Worm (Caenorhabditis elegans) whole organism, midembryonic: ENCODE measurements around the gene nape-2.

Source experiments
- T22C8.4 ChIP-seq: fragments of 200-800 bp; sonication (Bioruptor generic); IDR thresholded peaks from 2 replicates; pipeline ENCODE4 v1.3.6; 2022; ENCODE audit warnings: missing genetic modification characterization, missing compliant biosample characterization
- cog-1 ChIP-seq: sonication (generic microtip); optimal IDR thresholded peaks from 2 replicates; lab custom pipeline; 2016; ENCODE audit warnings: missing genetic modification characterization, missing compliant biosample characterization
- flt-1 ChIP-seq: fragments of 200-800 bp; sonication (Bioruptor generic); IDR thresholded peaks from 2 replicates; pipeline ENCODE4 v1.3.6; 2022; ENCODE audit warnings: missing genetic modification characterization, missing compliant biosample characterization
- klf-2 ChIP-seq: fragments of 200-800 bp; sonication (Bioruptor generic); conservative IDR thresholded peaks from 2 replicates; pipeline ENCODE4 v1.3.6; 2022; ENCODE audit warnings: missing genetic modification reagents, missing genetic modification characterization, missing compliant biosample characterization
- med-1 ChIP-seq: sonication (generic microtip); optimal IDR thresholded peaks from 2 replicates; lab custom pipeline; 2017; ENCODE audit warnings: missing genetic modification characterization, mild to moderate bottlenecking, missing compliant biosample characterization, antibody characterized with exemption, missing genetic modification reagents; ENCODE audit not compliant: insufficient read depth
- ref-1 ChIP-seq: fragments of 200-800 bp; sonication (Bioruptor generic); conservative IDR thresholded peaks from 2 replicates; pipeline ENCODE4 v1.3.6; 2022; ENCODE audit warnings: missing genetic modification reagents, missing genetic modification characterization, missing compliant biosample characterization
- tab-1 ChIP-seq: fragments of 200-800 bp; sonication (Bioruptor generic); IDR thresholded peaks from 2 replicates; pipeline ENCODE4 v1.3.6; 2022; ENCODE audit warnings: missing genetic modification characterization, missing compliant biosample characterization
- ztf-23 ChIP-seq: fragments of 200-800 bp; sonication (Bioruptor generic); IDR thresholded peaks from 2 replicates; pipeline ENCODE4 v1.3.6; 2022; ENCODE audit warnings: missing genetic modification reagents, missing genetic modification characterization, missing compliant biosample characterization
- ztf-29 ChIP-seq: fragments of 200-800 bp; sonication (Bioruptor generic); IDR thresholded peaks from 2 replicates; pipeline ENCODE4 v1.3.6; 2022; ENCODE audit warnings: missing genetic modification reagents, missing genetic modification characterization, missing compliant biosample characterization

The nape-2 gene

ce11 chrIV:3738655-3739403 is at the start of gene nape-2:
Gene nape-2, minus strand, starts transcription at chrIV:3738925.
- TF ChIP-seq T22C8.4 (GFP tag; lab: Robert Waterston, UW) (peak; percentile 36; the same call in 1 of the 2 replicates), med-1 (GFP tag; lab: Kevin White, UChicago) (no peak)

- no peak for TF ChIP-seq klf-2 (GFP tag; lab: Robert Waterston, UW)
- no peak for TF ChIP-seq ztf-29
- no peak for TF ChIP-seq med-1 (GFP tag; lab: Kevin White, UChicago)
- TF ChIP-seq cog-1 (tag; lab: Kevin White, UChicago): no peak
- no peak for TF ChIP-seq tab-1 (GFP tag; lab: Robert Waterston, UW)
- no peak for TF ChIP-seq flt-1
- no peak for TF ChIP-seq T22C8.4 (GFP tag; lab: Robert Waterston, UW)
- no peak for TF ChIP-seq ref-1 (GFP tag; lab: Robert Waterston, UW)
- TF ChIP-seq ztf-23 (GFP tag; lab: Robert Waterston, UW): no peak
Observed at ce11 chrIV:3783910-3784309, 45.2 kb upstream of the nape-2 start, which contains the start of gene glct-6. Gene glct-6, plus strand, starts transcription at chrIV:3784210.

ce11 chrIV:3781539-3781938 is 42.8 kb upstream of the nape-2 start:
- TF ChIP-seq T22C8.4 (GFP tag; lab: Robert Waterston, UW) (no peak), ztf-23 (GFP tag; lab: Robert Waterston, UW) (no peak), med-1 (GFP tag; lab: Kevin White, UChicago) (no peak), ztf-29 (no peak), cog-1 (tag; lab: Kevin White, UChicago) (no peak), ref-1 (GFP tag; lab: Robert Waterston, UW) (no peak), tab-1 (GFP tag; lab: Robert Waterston, UW) (no peak)

ce11 chrIV:3774160-3774559 is 35.4 kb upstream of the nape-2 start:
- TF ChIP-seq klf-2 (GFP tag; lab: Robert Waterston, UW) (no peak), ref-1 (GFP tag; lab: Robert Waterston, UW) (no peak), ztf-29 (no peak), cog-1 (tag; lab: Kevin White, UChicago) (no peak), ztf-23 (GFP tag; lab: Robert Waterston, UW) (no peak), flt-1 (no peak), med-1 (GFP tag; lab: Kevin White, UChicago) (no peak), tab-1 (GFP tag; lab: Robert Waterston, UW) (no peak), T22C8.4 (GFP tag; lab: Robert Waterston, UW) (no peak)

ce11 chrIV:3771182-3771581 is 32.5 kb upstream of the nape-2 start:
- 0 out of 2 replicates have a peak, but pooled peaks have one; percentile 8 for TF ChIP-seq flt-1

- no peak for TF ChIP-seq tab-1 (GFP tag; lab: Robert Waterston, UW)
Observed at ce11 chrIV:3767749-3768148, 29.0 kb upstream of the nape-2 start.

- TF ChIP-seq med-1 (GFP tag; lab: Kevin White, UChicago): no peak
- TF ChIP-seq klf-2 (GFP tag; lab: Robert Waterston, UW): no peak
- TF ChIP-seq ztf-23 (GFP tag; lab: Robert Waterston, UW): no peak
- TF ChIP-seq T22C8.4 (GFP tag; lab: Robert Waterston, UW): no peak
- TF ChIP-seq tab-1 (GFP tag; lab: Robert Waterston, UW): no peak
Observed at ce11 chrIV:3766589-3766988, 27.9 kb upstream of the nape-2 start, which contains the start of gene vab-2. Gene vab-2, minus strand, starts transcription at chrIV:3766826.

- TF ChIP-seq T22C8.4 (GFP tag; lab: Robert Waterston, UW) (no peak), med-1 (GFP tag; lab: Kevin White, UChicago) (no peak)
Observed at ce11 chrIV:3765457-3765856, 26.7 kb upstream of the nape-2 start.

- no peak for TF ChIP-seq flt-1
- no peak for TF ChIP-seq cog-1 (tag; lab: Kevin White, UChicago)
- TF ChIP-seq ztf-29: no peak
- no peak for TF ChIP-seq klf-2 (GFP tag; lab: Robert Waterston, UW)
- no peak for TF ChIP-seq ref-1 (GFP tag; lab: Robert Waterston, UW)
- no peak for TF ChIP-seq T22C8.4 (GFP tag; lab: Robert Waterston, UW)
Observed at ce11 chrIV:3764012-3764549, 25.4 kb upstream of the nape-2 start.

- TF ChIP-seq tab-1 (GFP tag; lab: Robert Waterston, UW) (no peak), ztf-23 (GFP tag; lab: Robert Waterston, UW) (no peak), flt-1 (no peak), klf-2 (GFP tag; lab: Robert Waterston, UW) (no peak), med-1 (GFP tag; lab: Kevin White, UChicago) (no peak), ref-1 (GFP tag; lab: Robert Waterston, UW) (no peak), cog-1 (tag; lab: Kevin White, UChicago) (no peak), ztf-29 (no peak), T22C8.4 (GFP tag; lab: Robert Waterston, UW) (no peak)
Observed at ce11 chrIV:3759823-3760222, 21.1 kb upstream of the nape-2 start.
